Fruit fly (Drosophila melanogaster) whole organism, embryonic: ENCODE measurements around the gene Spec2.

ENCODE experiments used
- CG11723 ChIP-seq: fragments of 200-800 bp; sonication (Bioruptor generic); optimal IDR thresholded peaks from 2 replicates; lab custom pipeline; 2017; ENCODE audit warnings: missing biosample characterization, mild to moderate bottlenecking, missing genetic modification characterization
- CG14050 ChIP-seq: fragments of 200-800 bp; sonication (Bioruptor generic); IDR thresholded peaks from 3 replicates; pipeline ENCODE4 v1.3.6; 2022; ENCODE audit warnings: missing biosample characterization, missing genetic modification characterization
- CG18011 ChIP-seq: fragments of 200-800 bp; sonication (Bioruptor generic); optimal IDR thresholded peaks from 2 replicates; lab custom pipeline; 2017; ENCODE audit warnings: missing biosample characterization, missing genetic modification characterization, mild to moderate bottlenecking, moderate library complexity, missing genotype
- CG6272 ChIP-seq: fragments of 200-800 bp; sonication (Bioruptor generic); IDR thresholded peaks from 2 replicates; pipeline ENCODE4 v1.3.6; 2022; ENCODE audit warnings: missing biosample characterization, missing genetic modification characterization
- Doc2 ChIP-seq: fragments of 200-800 bp; sonication (Bioruptor generic); IDR thresholded peaks from 2 replicates; pipeline ENCODE4 v1.3.6; 2022; ENCODE audit warnings: missing biosample characterization, missing genetic modification characterization
- Hr39 ChIP-seq: fragments of >200 bp; optimal IDR thresholded peaks from 2 replicates; lab custom pipeline; 2017
- Mad ChIP-seq: fragments of 200-800 bp; sonication (Bioruptor generic); optimal IDR thresholded peaks from 2 replicates; lab custom pipeline; 2016; ENCODE audit warnings: missing biosample characterization, missing genetic modification characterization
- Sry-δ ChIP-seq: fragments of 200-800 bp; sonication (Bioruptor generic); optimal IDR thresholded peaks from 2 replicates; lab custom pipeline; 2016; ENCODE audit warnings: missing biosample characterization, missing genetic modification characterization
- ham ChIP-seq: fragments of 200-800 bp; sonication (Bioruptor generic); IDR thresholded peaks from 2 replicates; pipeline ENCODE4 v1.3.6; 2022; ENCODE audit warnings: missing biosample characterization, missing genetic modification characterization

DNA sequence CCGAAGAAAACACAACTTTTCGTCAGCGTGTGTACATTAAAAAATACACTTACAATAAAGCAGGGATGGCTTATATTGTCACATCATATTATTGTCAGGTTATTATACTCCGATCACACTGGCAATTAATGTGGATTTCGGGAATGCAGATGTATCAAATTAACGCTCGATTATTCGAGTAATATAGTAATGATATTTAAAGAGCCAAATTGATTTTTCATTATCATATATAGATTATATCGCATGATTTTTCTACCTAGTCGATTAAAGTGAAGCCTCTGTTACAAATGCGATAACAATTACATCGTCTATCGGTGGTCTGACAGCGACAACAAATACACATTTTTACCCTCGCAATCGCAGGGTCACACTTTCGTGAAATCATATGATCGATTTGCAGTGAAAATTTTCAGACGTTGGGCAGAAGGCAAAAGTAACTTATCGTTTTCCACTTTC lies 32.5 kb downstream of the Spec2 start, which contains the start of the genes noi and Vha26:
- peak; percentile 13 for TF ChIP-seq Mad
- no peak for TF ChIP-seq CG11723 (GFP tag; lab: Kevin White, UChicago)
- no peak for TF ChIP-seq Hr39
- no peak for TF ChIP-seq CG14050 (GFP tag; lab: Robert Waterston, UW)
- TF ChIP-seq Sry-δ (GFP tag; lab: Kevin White, UChicago), result peak; percentile 74
- TF ChIP-seq CG18011 (GFP tag; lab: Kevin White, UChicago), result no peak
- no peak for TF ChIP-seq Doc2 (GFP tag; lab: Robert Waterston, UW)
- no peak for TF ChIP-seq CG6272 (GFP tag; lab: Robert Waterston, UW)
- TF ChIP-seq ham (GFP tag; lab: Robert Waterston, UW), result no peak
